Worm (Caenorhabditis elegans) whole organism, L4 larva: ENCODE data around the gene sdz-35.
A peak's percentile ranks its signal among the peaks of the same experiment; 100 is the strongest.

Experiments used
- D1046.2 ChIP-seq: fragments of 200-800 bp; sonication (Bioruptor generic); IDR thresholded peaks from 2 replicates; pipeline ENCODE4 v1.3.6; 2022; ENCODE audit warnings: missing genetic modification characterization, missing compliant biosample characterization
- F26F4.8 ChIP-seq: fragments of 200-800 bp; sonication (Bioruptor generic); conservative IDR thresholded peaks from 2 replicates; pipeline ENCODE4 v1.3.6; 2022; ENCODE audit warnings: missing genetic modification characterization, missing compliant biosample characterization
- F44E2.7 ChIP-seq: fragments of 200-800 bp; sonication (Bioruptor generic); IDR thresholded peaks from 2 replicates; pipeline ENCODE4 v2.1.2; 2022; ENCODE audit warnings: missing genetic modification characterization, missing compliant biosample characterization
- F49E8.2 ChIP-seq: sonication (generic microtip); optimal IDR thresholded peaks from 2 replicates; lab custom pipeline; 2016; ENCODE audit warnings: missing compliant biosample characterization, mild to moderate bottlenecking, missing genetic modification characterization, borderline replicate concordance
- R02D3.7 ChIP-seq: fragments of 150-350 bp; sonication (generic microtip); optimal IDR thresholded peaks from 3 replicates; lab custom pipeline; 2014; ENCODE audit warnings: missing biosample characterization, missing genetic modification characterization
- Y105C5A.15 ChIP-seq: fragments of 200-800 bp; sonication (Bioruptor generic); IDR thresholded peaks from 2 replicates; pipeline ENCODE4 v1.3.6; 2022; ENCODE audit warnings: missing genetic modification characterization, missing compliant biosample characterization
- Y75B8A.6 ChIP-seq: fragments of 200-800 bp; sonication (Bioruptor generic); IDR thresholded peaks from 2 replicates; pipeline ENCODE4 v1.3.6; 2022; ENCODE audit warnings: missing genetic modification reagents, missing genetic modification characterization, missing compliant biosample characterization
- ZK337.2 ChIP-seq: fragments of 200-800 bp; sonication (Bioruptor generic); IDR thresholded peaks from 2 replicates; pipeline ENCODE4 v1.3.6; 2022; ENCODE audit warnings: missing genetic modification reagents, missing genetic modification characterization, missing compliant biosample characterization
- ZK546.5 ChIP-seq, 2 experiments: sonication (generic microtip); optimal IDR thresholded peaks; 2 replicates each; lab custom pipeline; 2017; ENCODE audit warnings: missing biosample characterization in 2 of 2, missing genetic modification characterization in 2 of 2
- aha-1 ChIP-seq: fragments of 150-350 bp; peaks from one replicate; lab custom pipeline; 2014; ENCODE audit warnings: missing biosample characterization, missing genetic modification characterization
- aly-2 ChIP-seq: sonication (generic microtip); optimal IDR thresholded peaks from 2 replicates; lab custom pipeline; 2018; ENCODE audit warnings: missing biosample characterization, missing genetic modification characterization
- ceh-20 ChIP-seq: fragments of 200-800 bp; sonication (Bioruptor generic); IDR thresholded peaks from 2 replicates; pipeline ENCODE4 v1.3.6; 2022; ENCODE audit warnings: missing genetic modification reagents, missing genetic modification characterization, missing compliant biosample characterization
- ceh-32 ChIP-seq: sonication (generic microtip); optimal IDR thresholded peaks from 2 replicates; lab custom pipeline; 2016; ENCODE audit warnings: mild to moderate bottlenecking, missing genetic modification characterization, missing compliant biosample characterization; ENCODE audit not compliant: poor library complexity
- ceh-82 ChIP-seq: sonication (generic microtip); optimal IDR thresholded peaks from 2 replicates; lab custom pipeline; 2017; ENCODE audit warnings: missing biosample characterization, missing genetic modification characterization
- ctbp-1 ChIP-seq: fragments of 200-800 bp; sonication (Bioruptor generic); IDR thresholded peaks from 2 replicates; pipeline ENCODE4 v1.3.6; 2022; ENCODE audit warnings: missing genetic modification reagents, missing genetic modification characterization, missing compliant biosample characterization
- daf-16 ChIP-seq, 3 experiments: sonication (generic microtip); optimal IDR thresholded peaks; 2 replicates each; lab custom pipeline; 2016 to 2017; ENCODE audit warnings: missing genetic modification characterization in 3 of 3, missing genetic modification reagents in 3 of 3, mild to moderate bottlenecking in 2 of 3, missing compliant biosample characterization in 2 of 3, missing biosample characterization in 1 of 3, moderate library complexity in 1 of 3
- daf-8 ChIP-seq: fragments of 200-800 bp; sonication (Bioruptor generic); IDR thresholded peaks from 2 replicates; pipeline ENCODE4 v1.3.6; 2022; ENCODE audit warnings: missing genetic modification characterization, missing compliant biosample characterization
- dmd-6 ChIP-seq: fragments of 200-800 bp; sonication (Bioruptor generic); IDR thresholded peaks from 2 replicates; pipeline ENCODE4 v1.3.6; 2022; ENCODE audit warnings: missing genetic modification reagents, missing genetic modification characterization, missing compliant biosample characterization
- dve-1 ChIP-seq: sonication (generic microtip); optimal IDR thresholded peaks from 2 replicates; lab custom pipeline; 2017; ENCODE audit warnings: antibody characterized with exemption, mild to moderate bottlenecking, missing genetic modification characterization, missing compliant biosample characterization; ENCODE audit not compliant: insufficient read depth
- fos-1 ChIP-seq: fragments of 150-350 bp; optimal IDR thresholded peaks from 2 replicates; lab custom pipeline; 2014; ENCODE audit warnings: missing biosample characterization, missing genetic modification characterization
- hlh-11 ChIP-seq: fragments of 200-800 bp; sonication (Bioruptor generic); optimal IDR thresholded peaks from 2 replicates; lab custom pipeline; 2018; ENCODE audit warnings: mild to moderate bottlenecking, missing genetic modification characterization, missing compliant biosample characterization
- hlh-30 ChIP-seq: sonication (generic microtip); optimal IDR thresholded peaks from 2 replicates; lab custom pipeline; 2017; ENCODE audit warnings: antibody characterized with exemption, mild to moderate bottlenecking, missing genetic modification characterization, missing compliant biosample characterization; ENCODE audit not compliant: insufficient read depth
- jun-1 ChIP-seq: fragments of 150-350 bp; optimal IDR thresholded peaks from 2 replicates; lab custom pipeline; 2014; ENCODE audit warnings: missing biosample characterization, missing genetic modification reagents, missing genetic modification characterization
- lin-1 ChIP-seq: fragments of 200-800 bp; sonication (Bioruptor generic); IDR thresholded peaks from 2 replicates; pipeline ENCODE4 v1.3.6; 2022; ENCODE audit warnings: missing genetic modification reagents, missing genetic modification characterization, missing compliant biosample characterization
- lin-13 ChIP-seq: fragments of 150-350 bp; optimal IDR thresholded peaks from 2 replicates; lab custom pipeline; 2014; ENCODE audit warnings: missing biosample characterization, missing genetic modification reagents, missing genetic modification characterization
- lin-29 ChIP-seq: fragments of 200-800 bp; sonication (Bioruptor generic); IDR thresholded peaks from 2 replicates; pipeline ENCODE4 v1.3.6; 2022; ENCODE audit warnings: missing genetic modification reagents, missing genetic modification characterization, missing compliant biosample characterization
- lin-38 ChIP-seq: fragments of 200-800 bp; sonication (Bioruptor generic); IDR thresholded peaks from 2 replicates; pipeline ENCODE4 v1.3.6; 2022; ENCODE audit warnings: missing genetic modification reagents, missing genetic modification characterization, missing compliant biosample characterization
- lin-39 ChIP-seq: fragments of 150-350 bp; optimal IDR thresholded peaks from 2 replicates; lab custom pipeline; 2014; ENCODE audit warnings: missing biosample characterization, missing genetic modification reagents, missing genetic modification characterization
- madf-9 ChIP-seq: fragments of 200-800 bp; sonication (Bioruptor generic); conservative IDR thresholded peaks from 2 replicates; pipeline ENCODE4 v1.3.6; 2022; ENCODE audit warnings: missing genetic modification reagents, missing genetic modification characterization, missing compliant biosample characterization
- mdt-29 ChIP-seq: fragments of 200-800 bp; sonication (Bioruptor generic); IDR thresholded peaks from 2 replicates; pipeline ENCODE4 v1.3.6; 2022; ENCODE audit warnings: missing genetic modification reagents, missing genetic modification characterization, missing compliant biosample characterization
- mxl-2 ChIP-seq: fragments of 200-800 bp; sonication (Bioruptor generic); conservative IDR thresholded peaks from 2 replicates; pipeline ENCODE4 v1.3.6; 2022; ENCODE audit warnings: missing genetic modification reagents, missing genetic modification characterization, missing compliant biosample characterization
- mxl-3 ChIP-seq: fragments of 200-800 bp; sonication (Bioruptor generic); optimal IDR thresholded peaks from 2 replicates; lab custom pipeline; 2018; ENCODE audit warnings: mild to moderate bottlenecking, missing genetic modification characterization, missing compliant biosample characterization
- nhr-10 ChIP-seq: fragments of 150-350 bp; optimal IDR thresholded peaks from 2 replicates; lab custom pipeline; 2014; ENCODE audit warnings: missing biosample characterization, missing genetic modification characterization
- nhr-102 ChIP-seq: sonication (generic microtip); optimal IDR thresholded peaks from 2 replicates; lab custom pipeline; 2016; ENCODE audit warnings: mild to moderate bottlenecking, missing genetic modification characterization, moderate library complexity, missing compliant biosample characterization
- nhr-111 ChIP-seq: fragments of 200-800 bp; sonication (Bioruptor generic); optimal IDR thresholded peaks from 2 replicates; lab custom pipeline; 2018; ENCODE audit warnings: mild to moderate bottlenecking, missing genetic modification characterization, missing compliant biosample characterization
- nhr-25 ChIP-seq: sonication (generic microtip); optimal IDR thresholded peaks from 2 replicates; lab custom pipeline; 2017; ENCODE audit warnings: missing genetic modification characterization, mild to moderate bottlenecking, missing compliant biosample characterization, antibody characterized with exemption, moderate library complexity, borderline replicate concordance; ENCODE audit not compliant: insufficient read depth
- nhr-41 ChIP-seq: fragments of 200-800 bp; sonication (Bioruptor generic); IDR thresholded peaks from 2 replicates; pipeline ENCODE4 v1.3.6; 2022; ENCODE audit warnings: missing genetic modification reagents, missing genetic modification characterization, missing compliant biosample characterization
- nhr-48 ChIP-seq: sonication (generic microtip); optimal IDR thresholded peaks from 2 replicates; lab custom pipeline; 2016; ENCODE audit warnings: mild to moderate bottlenecking, missing genetic modification characterization, missing compliant biosample characterization
- nhr-77 ChIP-seq: fragments of 150-350 bp; optimal IDR thresholded peaks from 2 replicates; lab custom pipeline; 2014; ENCODE audit warnings: missing biosample characterization, missing genetic modification characterization
- pha-4 ChIP-seq, 2 experiments: fragments of 150-350 bp in 1 of 2; fragments of 200-800 bp in 1 of 2; sonication (Bioruptor generic) in 1 of 2; IDR thresholded peaks in 1 of 2; optimal IDR thresholded peaks in 1 of 2; 2 replicates each; pipeline versions ENCODE4 v1.3.6 to Lab custom; 2014 to 2022; ENCODE audit warnings: missing genetic modification characterization in 2 of 2, missing genetic modification reagents in 2 of 2, missing biosample characterization in 1 of 2, missing compliant biosample characterization in 1 of 2
- pqm-1 ChIP-seq: sonication (generic microtip); optimal IDR thresholded peaks from 2 replicates; lab custom pipeline; 2017; ENCODE audit warnings: missing biosample characterization, missing genetic modification characterization
- rbr-2 ChIP-seq: sonication (generic microtip); optimal IDR thresholded peaks from 2 replicates; lab custom pipeline; 2016; ENCODE audit warnings: missing genotype, missing genetic modification characterization, missing compliant biosample characterization
- sdz-12 ChIP-seq: fragments of 200-800 bp; sonication (Bioruptor generic); optimal IDR thresholded peaks from 2 replicates; lab custom pipeline; 2018; ENCODE audit warnings: mild to moderate bottlenecking, missing genetic modification characterization, missing compliant biosample characterization
- set-16 ChIP-seq: fragments of 200-800 bp; sonication (Bioruptor generic); IDR thresholded peaks from 2 replicates; pipeline ENCODE4 v1.3.6; 2022; ENCODE audit warnings: missing genetic modification reagents, missing genetic modification characterization, missing compliant biosample characterization
- skn-1 ChIP-seq: fragments of 150-350 bp; optimal IDR thresholded peaks from 2 replicates; lab custom pipeline; 2014; ENCODE audit warnings: missing biosample characterization, missing genetic modification characterization
- spr-1 ChIP-seq: sonication (generic microtip); optimal IDR thresholded peaks from 2 replicates; lab custom pipeline; 2016; ENCODE audit warnings: mild to moderate bottlenecking, missing genetic modification characterization, missing compliant biosample characterization
- tra-1 ChIP-seq: fragments of 200-800 bp; sonication (Bioruptor generic); IDR thresholded peaks from 2 replicates; pipeline ENCODE4 v1.3.6; 2022; ENCODE audit warnings: missing genetic modification reagents, missing genetic modification characterization, missing compliant biosample characterization
- unc-62 ChIP-seq, 3 experiments: fragments of 150-350 bp in 1 of 3; sonication (generic microtip); optimal IDR thresholded peaks in 2 of 3; peaks in 1 of 3; 1 replicate in 1 of 3; 2 replicates in 2 of 3; lab custom pipeline; 2014 to 2017; ENCODE audit warnings: missing biosample characterization in 3 of 3, missing genetic modification characterization in 3 of 3, missing genetic modification reagents in 3 of 3, missing genotype in 1 of 3
- zfp-3 ChIP-seq: fragments of 200-800 bp; sonication (Bioruptor generic); conservative IDR thresholded peaks from 2 replicates; pipeline ENCODE4 v1.3.6; 2022; ENCODE audit warnings: missing genetic modification reagents, missing genetic modification characterization, missing compliant biosample characterization

Gene sdz-35

DNA sequence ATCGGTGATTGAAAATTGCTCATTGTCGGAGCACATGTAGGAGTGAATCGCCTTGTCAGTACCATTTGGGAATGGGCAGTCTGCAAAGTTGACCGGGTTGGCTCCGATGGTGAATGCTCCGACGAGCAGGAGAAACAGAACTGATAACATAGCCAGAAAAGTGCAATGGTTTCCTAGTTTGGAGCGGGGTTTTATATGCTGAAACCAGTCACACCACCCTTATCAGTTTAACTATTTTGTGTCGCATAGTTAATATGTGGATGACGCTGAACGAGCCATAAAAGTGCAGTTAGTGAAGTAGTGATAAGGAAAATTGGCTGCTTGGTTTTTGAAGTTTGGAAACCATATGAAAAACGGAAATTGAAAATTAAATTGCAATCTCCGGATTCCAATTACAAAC is 37.3 kb upstream of the sdz-35 start, which contains the start of gene C17F4.7:
C17F4.7 (minus strand) TSS at position 180 of the 400 bp plus-strand sequence.
- TF ChIP-seq aly-2 = no peak
- no peak for TF ChIP-seq ceh-32 (tag; lab: Kevin White, UChicago)
- TF ChIP-seq hlh-30 (tag; lab: Kevin White, UChicago) = peak; percentile 2
- no peak for TF ChIP-seq F49E8.2 (tag; lab: Kevin White, UChicago)
- TF ChIP-seq jun-1 = peak; percentile 12
- 0 out of 2 replicates have a peak, but pooled peaks have one; percentile 12 for TF ChIP-seq lin-38
- peak; percentile 37 for TF ChIP-seq nhr-48
- peak; percentile 66; the same call in 1 of the 2 replicates for TF ChIP-seq tra-1 (GFP tag; lab: Robert Waterston, UW)
- no peak for TF ChIP-seq lin-29 (GFP tag; lab: Robert Waterston, UW)
- TF ChIP-seq nhr-111 (GFP tag; lab: Kevin White, UChicago) = no peak
- no peak for TF ChIP-seq ZK337.2 (GFP tag; lab: Robert Waterston, UW)
- no peak for TF ChIP-seq mdt-29 (GFP tag; lab: Robert Waterston, UW)
- no peak for TF ChIP-seq Y75B8A.6
- no peak for TF ChIP-seq ceh-20 (GFP tag; lab: Robert Waterston, UW)
- TF ChIP-seq nhr-10 (tag; lab: Kevin White, UChicago) = no peak
- peak in 1 of 2 experiments; percentile 80 for TF ChIP-seq unc-62 (GFP tag; optimal IDR thresholded peaks at IDR 0.05 in 1 of 2; lab: Kevin White, UChicago)
- no peak for TF ChIP-seq unc-62 (tag; optimal IDR thresholded peaks at IDR 0.05; lab: Kevin White, UChicago)
- TF ChIP-seq hlh-11 (tag; lab: Kevin White, UChicago) = peak; percentile 84
- no peak for TF ChIP-seq daf-16 (GFP tag; optimal IDR thresholded peaks at IDR 0.05; lab: Kevin White, UChicago)
- TF ChIP-seq daf-16 (tag; optimal IDR thresholded peaks at IDR 0.05; lab: Kevin White, UChicago) = peak; percentile 77
- no peak for TF ChIP-seq F26F4.8 (GFP tag; lab: Robert Waterston, UW)
- TF ChIP-seq lin-1 (GFP tag; lab: Robert Waterston, UW) = peak; percentile 77; the same call in 1 of the 2 replicates
- no peak for TF ChIP-seq lin-39 (tag; lab: Kevin White, UChicago)
- peak; percentile 84 for TF ChIP-seq pqm-1
- no peak for TF ChIP-seq Y105C5A.15
- no peak for TF ChIP-seq rbr-2
- no peak for TF ChIP-seq sdz-12
- peak; percentile 62 for TF ChIP-seq mxl-3 (GFP tag; lab: Kevin White, UChicago)
- no peak for TF ChIP-seq R02D3.7 (tag; lab: Kevin White, UChicago)
- TF ChIP-seq ZK546.5 (tag; optimal IDR thresholded peaks at IDR 0.05; lab: Kevin White, UChicago) = no peak
- no peak for TF ChIP-seq ceh-82 (tag; lab: Kevin White, UChicago)
- no peak for TF ChIP-seq fos-1
- TF ChIP-seq ctbp-1 = no peak
- no peak for TF ChIP-seq set-16 (GFP tag; lab: Robert Waterston, UW)
- peak; percentile 62 for TF ChIP-seq aha-1
- no peak for TF ChIP-seq madf-9
- no peak for TF ChIP-seq skn-1 (tag; lab: Kevin White, UChicago)
- peak; percentile 92 for TF ChIP-seq dmd-6 (GFP tag; lab: Robert Waterston, UW)
- peak; percentile 41 for TF ChIP-seq nhr-102 (tag; lab: Kevin White, UChicago)
- no peak for TF ChIP-seq lin-13 (GFP tag; lab: Kevin White, UChicago)
- TF ChIP-seq mxl-2 (GFP tag; lab: Robert Waterston, UW) = no peak; the same call in 1 of the 2 replicates
- peak; percentile 87 for TF ChIP-seq dve-1
- TF ChIP-seq daf-8 = no peak
- TF ChIP-seq nhr-41 = no peak
- TF ChIP-seq zfp-3 (GFP tag; lab: Robert Waterston, UW) = no peak
- peak; percentile 65 for TF ChIP-seq nhr-77 (tag; lab: Kevin White, UChicago)
- TF ChIP-seq pha-4 (GFP tag; IDR thresholded peaks at IDR 0.05; lab: Robert Waterston, UW) = no peak
- no peak for TF ChIP-seq pha-4 (tag; optimal IDR thresholded peaks at IDR 0.05; lab: Kevin White, UChicago)
- no peak for TF ChIP-seq nhr-25 (tag; lab: Kevin White, UChicago)
- TF ChIP-seq D1046.2 (GFP tag; lab: Robert Waterston, UW) = no peak
- no peak for TF ChIP-seq spr-1
- TF ChIP-seq F44E2.7 (GFP tag; lab: Robert Waterston, UW) = no peak
